Worm (Caenorhabditis elegans) whole organism, L2 larva: ENCODE data around the gene ZK742.7.

Experiments
- blmp-1 ChIP-seq: sonication (generic microtip); optimal IDR thresholded peaks from 2 replicates; lab custom pipeline; 2017; ENCODE audit warnings: missing genetic modification characterization, mild to moderate bottlenecking, missing compliant biosample characterization, antibody characterized with exemption, moderate library complexity; ENCODE audit not compliant: insufficient read depth
- elt-1 ChIP-seq: fragments of 150-350 bp; optimal IDR thresholded peaks from 2 replicates; lab custom pipeline; 2014; ENCODE audit warnings: missing biosample characterization, missing genetic modification characterization
- nhr-11 ChIP-seq: fragments of 150-350 bp; optimal IDR thresholded peaks from 2 replicates; lab custom pipeline; 2014; ENCODE audit warnings: missing biosample characterization, missing genetic modification characterization
- nhr-23 ChIP-seq: fragments of 150-350 bp; optimal IDR thresholded peaks from 2 replicates; lab custom pipeline; 2014; ENCODE audit warnings: missing biosample characterization, missing genetic modification reagents, missing genetic modification characterization

DNA sequence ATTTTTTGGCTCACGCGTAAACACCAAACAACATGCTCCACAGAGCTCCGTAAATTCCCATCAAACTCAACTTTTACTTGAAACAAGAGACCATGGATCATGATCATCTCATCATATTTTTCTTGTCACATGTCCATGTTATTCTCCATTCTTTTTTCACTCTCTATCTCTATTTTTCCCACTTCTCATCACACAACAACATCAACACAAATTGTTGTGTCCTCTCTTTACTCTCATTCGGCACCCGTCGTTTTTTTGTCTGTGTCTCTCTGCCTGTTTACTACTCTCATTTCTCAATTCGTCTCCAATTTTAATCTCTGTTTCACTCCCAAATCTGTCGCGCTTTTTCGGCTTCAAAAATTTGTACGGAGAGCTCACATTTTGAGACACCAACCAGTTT, 38.9 kb upstream of the ZK742.7 start:
- TF ChIP-seq nhr-11 (no peak), elt-1 (tag; lab: Kevin White, UChicago) (no peak), nhr-23 (no peak), blmp-1 (no peak)
